Worm (Caenorhabditis elegans) whole organism, L2 larva: Measurements from ENCODE around the gene cwp-1.

Experiments used
- ZK546.5 ChIP-seq: sonication (generic microtip); optimal IDR thresholded peaks from 2 replicates; lab custom pipeline; 2017; ENCODE audit warnings: missing biosample characterization, missing genetic modification characterization
- zag-1 ChIP-seq: fragments of 150-350 bp; optimal IDR thresholded peaks from 2 replicates; lab custom pipeline; 2014; ENCODE audit warnings: missing biosample characterization, missing genetic modification characterization

- TF ChIP-seq zag-1 (tag; lab: Kevin White, UChicago) (no peak), ZK546.5 (no peak)
These were observed 48.4 kb upstream of the cwp-1 start, which contains the start of gene ugt-12 for ce11 chrV:4889477-4889876.
